Fruit fly (Drosophila melanogaster) Kc167 (cell line): ENCODE results near the gene CG15145.

Experiments used
- Sin3A ChIP-seq: fragments of >200 bp; optimal IDR thresholded peaks from 2 replicates; lab custom pipeline; 2018; ENCODE audit warnings: missing external identifiers
- psq ChIP-seq: fragments of >200 bp; optimal IDR thresholded peaks from 2 replicates; lab custom pipeline; 2017; ENCODE audit warnings: missing external identifiers

dm6 chr2L:17514090-17514715 is 17.8 kb downstream of the CG15145 start:
- no peak for TF ChIP-seq psq (lab: Kevin White, UChicago)
- TF ChIP-seq Sin3A (lab: Kevin White, UChicago), result no peak
